Worm (Caenorhabditis elegans): Measurements from ENCODE around the gene ZK353.3.
A peak's percentile ranks its signal among the peaks of the same experiment; 100 is the strongest.
"Not testable (repeated sequence)": the region's sequence is repeated elsewhere in the genome, so short reads cannot be mapped to it uniquely, and the experiment has no call there.

The ZK353.3 gene

ce11 chrIII:8395685-8396084, at the start of gene ZK353.3:
Gene ZK353.3 (plus strand): TSS chrIII:8395985.
- TF ChIP-seq cnd-1 (tag; optimal IDR thresholded peaks at IDR 0.05) (no peak), sem-2 (GFP tag; optimal IDR thresholded peaks at IDR 0.05) (no peak), bed-3 (GFP tag; optimal IDR thresholded peaks at IDR 0.05) (no peak), sptf-1 (tag; optimal IDR thresholded peaks at IDR 0.05) (no peak), hlh-1 (tag; optimal IDR thresholded peaks at IDR 0.05) (no peak), pha-4 (tag; optimal IDR thresholded peaks at IDR 0.05) (no peak), unc-120 (tag; optimal IDR thresholded peaks at IDR 0.05; ENCODE audit: poor library complexity, severe bottlenecking) (no peak), nhr-12 (tag; optimal IDR thresholded peaks at IDR 0.05) (no peak), ceh-39 (tag; optimal IDR thresholded peaks at IDR 0.05) (no peak), nhr-76 (tag; optimal IDR thresholded peaks at IDR 0.05) (no peak), lin-32 (GFP tag; optimal IDR thresholded peaks at IDR 0.05) (no peak), ztf-11 (tag; optimal IDR thresholded peaks at IDR 0.05) (no peak), mls-2 (tag; optimal IDR thresholded peaks at IDR 0.05) (no peak)

DNA sequence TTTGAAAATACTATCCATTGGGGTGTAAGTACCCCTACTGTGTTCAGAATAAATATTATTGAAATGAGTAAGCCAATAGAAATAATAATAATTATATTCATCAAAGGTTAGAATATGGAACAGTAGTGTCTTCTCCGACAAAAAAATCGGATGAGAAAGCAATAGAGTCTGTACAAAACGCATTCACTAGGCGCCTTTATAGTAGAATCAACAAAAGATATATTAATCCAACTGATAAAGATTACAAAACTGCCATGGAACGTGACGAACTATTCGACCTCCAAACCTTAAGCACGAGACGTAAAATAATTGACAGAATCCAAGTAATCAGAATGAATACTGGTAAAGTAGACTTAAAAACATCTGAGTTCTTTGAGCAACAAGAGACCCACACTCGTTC, 48.0 kb upstream of the ZK353.3 start, which contains the start of gene clc-29:
Gene clc-29 (minus strand): TSS at position 101 of the 400 bp plus-strand sequence.
- TF ChIP-seq ztf-11 (tag; optimal IDR thresholded peaks at IDR 0.05); unc-62 (GFP tag; optimal IDR thresholded peaks at IDR 0.05); lin-32 (GFP tag; optimal IDR thresholded peaks at IDR 0.05): not testable (repeated sequence)

- no peak for TF ChIP-seq sptf-1 (tag; optimal IDR thresholded peaks at IDR 0.05)
- TF ChIP-seq ham-2 (GFP tag; optimal IDR thresholded peaks at IDR 0.05) = peak; percentile 11
- TF ChIP-seq nhr-237 (tag; optimal IDR thresholded peaks at IDR 0.05) = peak; percentile 69
- TF ChIP-seq pha-4 (tag; optimal IDR thresholded peaks at IDR 0.05) = peak; percentile 78
- TF ChIP-seq ces-1 (GFP tag; optimal IDR thresholded peaks at IDR 0.05) = peak; percentile 50
- TF ChIP-seq elt-3 (tag; optimal IDR thresholded peaks at IDR 0.05) = peak; percentile 13
- no peak for TF ChIP-seq ceh-39 (tag; optimal IDR thresholded peaks at IDR 0.05)
Measured at ce11 chrIII:8354644-8355461, 40.9 kb upstream of the ZK353.3 start, which contains the start of gene unc-116. Gene unc-116 (minus strand): TSS chrIII:8355174.

- TF ChIP-seq sem-2 (GFP tag; optimal IDR thresholded peaks at IDR 0.05) (no peak), lin-32 (GFP tag; optimal IDR thresholded peaks at IDR 0.05) (no peak), tbx-8 (GFP tag; optimal IDR thresholded peaks at IDR 0.05) (no peak), blmp-1 (tag; optimal IDR thresholded peaks at IDR 0.05) (no peak), elt-3 (tag; optimal IDR thresholded peaks at IDR 0.05) (no peak), ham-2 (GFP tag; optimal IDR thresholded peaks at IDR 0.05) (no peak)
Measured at ce11 chrIII:8355462-8355815, 40.3 kb upstream of the ZK353.3 start.

DNA sequence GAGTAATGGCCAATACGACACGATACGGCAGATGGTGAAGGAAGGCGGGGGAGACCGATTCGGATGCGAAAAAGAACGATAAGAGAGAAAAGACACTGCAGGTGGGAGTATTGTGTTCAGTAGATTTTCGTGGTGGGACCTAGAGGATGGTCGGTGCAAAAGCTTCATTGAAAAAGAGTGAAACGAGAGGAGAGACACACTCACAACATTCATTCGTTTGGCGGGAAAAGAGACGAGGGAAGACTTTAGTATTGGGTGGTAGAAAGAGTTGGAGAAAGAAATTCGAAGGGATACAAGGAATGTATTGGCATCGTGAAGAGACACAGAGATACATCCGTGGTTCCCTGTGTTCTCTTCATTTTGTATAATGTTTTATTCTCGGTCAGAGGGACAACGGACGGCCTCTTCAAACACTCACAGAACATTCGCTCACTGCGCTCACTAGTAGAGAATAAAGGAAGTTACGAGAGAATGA, 39.3 kb upstream of the ZK353.3 start:
- peak; percentile 78 for TF ChIP-seq cnd-1 (tag; optimal IDR thresholded peaks at IDR 0.05)
- peak; percentile 48 for TF ChIP-seq mep-1 (tag; optimal IDR thresholded peaks at IDR 0.05)
- TF ChIP-seq elt-1 (tag; optimal IDR thresholded peaks at IDR 0.05; ENCODE audit: borderline replicate concordance, insufficient read depth) = no peak
- peak; percentile 62 for TF ChIP-seq mls-2 (tag; optimal IDR thresholded peaks at IDR 0.05)
- TF ChIP-seq lin-13 (tag; optimal IDR thresholded peaks at IDR 0.05) = no peak
- TF ChIP-seq lsy-2 (tag; optimal IDR thresholded peaks at IDR 0.05) = peak; percentile 35
- no peak for TF ChIP-seq elt-3 (tag; optimal IDR thresholded peaks at IDR 0.05)
- no peak for TF ChIP-seq nhr-2 (tag; optimal IDR thresholded peaks at IDR 0.05)
- no peak for TF ChIP-seq blmp-1 (tag; optimal IDR thresholded peaks at IDR 0.05)
- TF ChIP-seq M03D4.4 (tag; optimal IDR thresholded peaks at IDR 0.05) = peak; percentile 31
- peak; percentile 64 for TF ChIP-seq unc-120 (tag; optimal IDR thresholded peaks at IDR 0.05; ENCODE audit: poor library complexity, severe bottlenecking)
- TF ChIP-seq nhr-237 (tag; optimal IDR thresholded peaks at IDR 0.05) = peak; percentile 28
- no peak for TF ChIP-seq ceh-39 (tag; optimal IDR thresholded peaks at IDR 0.05)
- no peak for TF ChIP-seq unc-39 (tag; optimal IDR thresholded peaks at IDR 0.05)
- no peak for TF ChIP-seq sem-2 (GFP tag; optimal IDR thresholded peaks at IDR 0.05)
- TF ChIP-seq bed-3 (GFP tag; optimal IDR thresholded peaks at IDR 0.05) = no peak
- TF ChIP-seq ceh-83 (GFP tag; optimal IDR thresholded peaks at IDR 0.05) = no peak
- TF ChIP-seq mab-5 (tag; optimal IDR thresholded peaks at IDR 0.05) = no peak
- TF ChIP-seq zip-8 (tag; optimal IDR thresholded peaks at IDR 0.05) = no peak
- no peak for TF ChIP-seq ham-2 (GFP tag; optimal IDR thresholded peaks at IDR 0.05)
- no peak for TF ChIP-seq nhr-76 (tag; optimal IDR thresholded peaks at IDR 0.05)
- TF ChIP-seq flh-1 (GFP tag; optimal IDR thresholded peaks at IDR 0.05) = no peak
- TF ChIP-seq hlh-1 (tag; optimal IDR thresholded peaks at IDR 0.05) = peak; percentile 70
- no peak for TF ChIP-seq ceh-43 (GFP tag; optimal IDR thresholded peaks at IDR 0.05)
- TF ChIP-seq drap-1 (GFP tag; optimal IDR thresholded peaks at IDR 0.05) = no peak
- peak; percentile 71 for TF ChIP-seq unc-62 (GFP tag; optimal IDR thresholded peaks at IDR 0.05)
- no peak for TF ChIP-seq ztf-11 (tag; optimal IDR thresholded peaks at IDR 0.05)
- TF ChIP-seq snpc-4 (tag; optimal IDR thresholded peaks at IDR 0.05) = no peak
- no peak for TF ChIP-seq nhr-12 (tag; optimal IDR thresholded peaks at IDR 0.05)
- TF ChIP-seq pha-4 (tag; optimal IDR thresholded peaks at IDR 0.05) = peak; percentile 33
- no peak for TF ChIP-seq nhr-28 (tag; optimal IDR thresholded peaks at IDR 0.05)
- no peak for TF ChIP-seq tbx-8 (GFP tag; optimal IDR thresholded peaks at IDR 0.05)
- peak; percentile 47 for TF ChIP-seq lin-32 (GFP tag; optimal IDR thresholded peaks at IDR 0.05)
- TF ChIP-seq ces-1 (GFP tag; optimal IDR thresholded peaks at IDR 0.05) = peak; percentile 68
- no peak for TF ChIP-seq sptf-1 (tag; optimal IDR thresholded peaks at IDR 0.05)

All from whole organism, mixed stage, embryonic.